Fruit fly (Drosophila melanogaster): ENCODE results near the gene CG7194.

- TF ChIP-seq CrebA (GFP tag; optimal IDR thresholded peaks at IDR 0.05; ENCODE audit: borderline replicate concordance) (no peak), dsf (GFP tag; optimal IDR thresholded peaks at IDR 0.05; ENCODE audit: borderline replicate concordance) (peak; percentile 21), Myc (optimal IDR thresholded peaks at IDR 0.05) (peak; percentile 99), psq (GFP tag; optimal IDR thresholded peaks at IDR 0.05) (peak; percentile 75), Rel (GFP tag; optimal IDR thresholded peaks at IDR 0.05) (no peak), Rel (tag; optimal IDR thresholded peaks at IDR 0.05) (peak; percentile 56), ey (GFP tag; optimal IDR thresholded peaks at IDR 0.05) (peak; percentile 25), woc (GFP tag; optimal IDR thresholded peaks at IDR 0.05) (peak; percentile 86), pan (optimal IDR thresholded peaks at IDR 0.05) (no peak), OdsH (GFP tag; optimal IDR thresholded peaks at IDR 0.05) (peak; percentile 44), Dfd (GFP tag; optimal IDR thresholded peaks at IDR 0.05) (no peak), dmrt93B (GFP tag; optimal IDR thresholded peaks at IDR 0.05) (no peak), lola (GFP tag; optimal IDR thresholded peaks at IDR 0.05) (no peak), br (GFP tag; optimal IDR thresholded peaks at IDR 0.05) (peak; percentile 69), GATAd (GFP tag; optimal IDR thresholded peaks at IDR 0.05) (no peak)
Measured at dm6 chr3L:8308891-8309352, 5.1 kb upstream of the CG7194 start, which contains the start of gene BI-1.
